Worm (Caenorhabditis elegans): ENCODE measurements around the gene str-207.

The str-207 gene

DNA sequence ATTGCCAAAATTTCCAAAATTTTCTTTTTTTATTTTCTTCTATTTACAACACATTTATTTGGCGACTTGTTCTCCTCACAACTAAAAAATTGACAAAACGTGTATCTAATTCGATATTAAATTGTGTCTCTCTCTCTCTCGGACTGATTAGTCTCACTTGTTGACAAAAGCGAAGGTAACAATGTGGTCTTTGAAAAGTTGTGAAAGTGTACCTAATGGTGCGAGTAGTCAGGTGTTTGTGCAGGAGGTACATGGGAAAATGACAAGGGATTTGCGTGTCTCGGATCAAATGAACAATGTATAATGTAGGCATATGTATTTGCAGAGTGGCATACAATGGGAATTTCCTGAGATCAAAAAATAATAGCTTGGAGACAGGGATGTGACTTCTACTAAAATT is 18.0 kb downstream of the str-207 start:
- TF ChIP-seq fos-1 (tag; optimal IDR thresholded peaks at IDR 0.05) (no peak), ctbp-1 (GFP tag; IDR thresholded peaks at IDR 0.05) (no peak), mep-1 (tag; optimal IDR thresholded peaks at IDR 0.05) (no peak), F44E2.7 (GFP tag; IDR thresholded peaks at IDR 0.05) (no peak), mdt-29 (GFP tag; IDR thresholded peaks at IDR 0.05) (no peak), daf-8 (GFP tag; IDR thresholded peaks at IDR 0.05) (no peak), Y75B8A.6 (GFP tag; IDR thresholded peaks at IDR 0.05) (no peak), nhr-11 (tag; optimal IDR thresholded peaks at IDR 0.05) (peak; percentile 11), dmd-6 (GFP tag; IDR thresholded peaks at IDR 0.05) (no peak; the same call in 1 of the 2 replicates), nhr-28 (tag; optimal IDR thresholded peaks at IDR 0.05) (peak; percentile 48), spr-3 (GFP tag; optimal IDR thresholded peaks at IDR 0.05) (no peak), daf-16 (GFP tag; optimal IDR thresholded peaks at IDR 0.05) (no peak), daf-16 (tag; optimal IDR thresholded peaks at IDR 0.05) (peak; percentile 61), dve-1 (tag; optimal IDR thresholded peaks at IDR 0.05; ENCODE audit: insufficient read depth) (peak; percentile 13), T26A8.4 (GFP tag; IDR thresholded peaks at IDR 0.05) (no peak), unc-62 (GFP tag; optimal IDR thresholded peaks at IDR 0.05 in 1 of 2) (peak in 1 of 2 experiments; percentile 33), unc-62 (tag; optimal IDR thresholded peaks at IDR 0.05) (no peak), hlh-11 (tag; optimal IDR thresholded peaks at IDR 0.05) (no peak), nhr-41 (GFP tag; IDR thresholded peaks at IDR 0.05) (no peak), ces-1 (GFP tag; optimal IDR thresholded peaks at IDR 0.05) (no peak)

DNA sequence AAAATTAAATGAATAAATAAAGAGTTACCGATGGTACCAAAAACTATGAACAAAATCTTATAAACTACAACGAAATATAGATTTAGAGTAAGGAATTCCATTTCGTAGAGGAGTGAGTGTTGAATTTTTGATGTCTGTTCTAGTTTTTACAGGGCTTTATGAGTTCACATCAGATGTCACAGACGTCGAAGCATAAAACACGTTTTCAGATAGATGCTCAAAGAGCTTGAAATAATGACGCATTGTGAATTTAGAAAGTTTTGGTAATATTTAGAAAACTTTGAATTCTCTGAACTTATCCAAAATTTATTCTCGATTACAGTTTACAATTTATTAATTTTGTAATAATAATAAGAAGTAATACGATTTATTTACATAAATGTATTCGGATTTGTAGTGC is 21.4 kb downstream of the str-207 start, which contains the start of gene srsx-9:
Gene srsx-9, minus strand, starts transcription at position 101 of the 400 bp plus-strand sequence.
- TF ChIP-seq saeg-2 (GFP tag; IDR thresholded peaks at IDR 0.05) (no peak), lir-3 (tag; optimal IDR thresholded peaks at IDR 0.05) (no peak), pha-4 (GFP tag; IDR thresholded peaks at IDR 0.05) (no peak), pha-4 (tag; optimal IDR thresholded peaks at IDR 0.05) (no peak), ces-1 (GFP tag; optimal IDR thresholded peaks at IDR 0.05) (no peak), unc-62 (GFP tag; optimal IDR thresholded peaks at IDR 0.05 in 1 of 2) (no peak), unc-62 (tag; optimal IDR thresholded peaks at IDR 0.05) (no peak), set-16 (GFP tag; IDR thresholded peaks at IDR 0.05) (no peak), mdl-1 (tag; optimal IDR thresholded peaks at IDR 0.05) (no peak), nhr-10 (tag; optimal IDR thresholded peaks at IDR 0.05) (no peak), F37D6.2 (tag; optimal IDR thresholded peaks at IDR 0.05) (no peak), ceh-20 (GFP tag; IDR thresholded peaks at IDR 0.05) (no peak), daf-12 (tag; optimal IDR thresholded peaks at IDR 0.05) (no peak), hlh-30 (tag; optimal IDR thresholded peaks at IDR 0.05; ENCODE audit: insufficient read depth) (no peak), lin-29 (GFP tag; IDR thresholded peaks at IDR 0.05) (no peak)

DNA sequence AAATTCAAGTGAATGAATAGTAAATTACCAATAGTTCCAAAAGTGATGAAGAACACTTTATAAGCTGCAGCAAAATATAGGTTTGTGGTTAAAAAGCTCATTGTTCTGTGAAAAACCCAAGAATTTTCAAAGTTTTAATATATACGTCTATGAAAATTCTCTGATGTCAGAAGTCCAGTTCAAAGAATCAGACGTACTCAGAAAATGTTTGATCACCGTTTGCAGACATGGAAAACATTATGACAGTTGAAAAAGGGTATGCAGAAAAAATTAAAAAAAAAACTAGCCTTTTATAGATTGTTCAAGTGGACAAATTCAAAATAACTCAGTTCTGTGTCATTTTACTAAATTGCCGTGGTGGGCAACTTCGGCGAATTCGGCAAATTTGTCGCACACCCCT is 23.1 kb downstream of the str-207 start, which contains the start of gene srsx-10:
Gene srsx-10, minus strand, starts transcription at position 101 of the 400 bp plus-strand sequence.
- TF ChIP-seq mxl-3 (GFP tag; optimal IDR thresholded peaks at IDR 0.05): no peak
- no peak for TF ChIP-seq unc-130 (GFP tag; optimal IDR thresholded peaks at IDR 0.05)
- no peak for TF ChIP-seq nhr-76 (tag; optimal IDR thresholded peaks at IDR 0.05)
- TF ChIP-seq egl-27 (tag; optimal IDR thresholded peaks at IDR 0.05): no peak
- no peak for TF ChIP-seq nhr-25 (tag; optimal IDR thresholded peaks at IDR 0.05; ENCODE audit: borderline replicate concordance, insufficient read depth)
- TF ChIP-seq ceh-44 (GFP tag; IDR thresholded peaks at IDR 0.05): no peak
- TF ChIP-seq ZK546.5 (tag; optimal IDR thresholded peaks at IDR 0.05): no peak
- TF ChIP-seq arid-1 (GFP tag; conservative IDR thresholded peaks at IDR 0.05): no peak
- no peak for TF ChIP-seq lin-39 (tag; optimal IDR thresholded peaks at IDR 0.05)
- TF ChIP-seq T20F7.1 (GFP tag; optimal IDR thresholded peaks at IDR 0.05): no peak
- no peak for TF ChIP-seq R02D3.7 (tag; optimal IDR thresholded peaks at IDR 0.05)
